Worm (Caenorhabditis elegans) whole organism, early embryonic: Measurements from ENCODE around the gene rmh-2.

Source experiments
- B0310.2 ChIP-seq: sonication (generic microtip); optimal IDR thresholded peaks from 2 replicates; lab custom pipeline; 2016; ENCODE audit warnings: mild to moderate bottlenecking, missing genetic modification characterization, missing compliant biosample characterization
- aly-1 ChIP-seq: sonication (generic microtip); optimal IDR thresholded peaks from 2 replicates; lab custom pipeline; 2016; ENCODE audit warnings: missing genetic modification characterization, missing compliant biosample characterization
- ama-1 ChIP-seq: fragments of 150-350 bp; optimal IDR thresholded peaks from 2 replicates; lab custom pipeline; 2014
- ceh-36 ChIP-seq: sonication (generic microtip); optimal IDR thresholded peaks from 2 replicates; lab custom pipeline; 2016; ENCODE audit warnings: missing genetic modification characterization, inconsistent platforms, missing compliant biosample characterization
- ets-7 ChIP-seq: sonication (generic microtip); optimal IDR thresholded peaks from 2 replicates; lab custom pipeline; 2016; ENCODE audit warnings: missing genotype, missing genetic modification characterization, missing compliant biosample characterization
- flt-1 ChIP-seq: fragments of 200-800 bp; sonication (Bioruptor generic); IDR thresholded peaks from 2 replicates; pipeline ENCODE4 v1.3.6; 2022; ENCODE audit warnings: missing genetic modification characterization, missing compliant biosample characterization
- hmg-4 ChIP-seq: fragments of 200-800 bp; sonication (Bioruptor generic); optimal IDR thresholded peaks from 2 replicates; lab custom pipeline; 2018; ENCODE audit warnings: mild to moderate bottlenecking, missing genetic modification characterization, missing compliant biosample characterization
- pes-1 ChIP-seq: fragments of 200-800 bp; sonication (Bioruptor generic); IDR thresholded peaks from 2 replicates; pipeline ENCODE4 v1.3.6; 2022; ENCODE audit warnings: missing genetic modification reagents, missing genetic modification characterization, missing compliant biosample characterization
- scrt-1 ChIP-seq: fragments of 200-800 bp; sonication (Bioruptor generic); IDR thresholded peaks from 2 replicates; pipeline ENCODE4 v1.3.6; 2022; ENCODE audit warnings: missing genetic modification characterization, missing compliant biosample characterization
- sea-1 ChIP-seq: fragments of 200-800 bp; sonication (Bioruptor generic); conservative IDR thresholded peaks from 2 replicates; pipeline ENCODE4 v1.3.6; 2022; ENCODE audit warnings: missing genetic modification characterization, missing compliant biosample characterization

DNA sequence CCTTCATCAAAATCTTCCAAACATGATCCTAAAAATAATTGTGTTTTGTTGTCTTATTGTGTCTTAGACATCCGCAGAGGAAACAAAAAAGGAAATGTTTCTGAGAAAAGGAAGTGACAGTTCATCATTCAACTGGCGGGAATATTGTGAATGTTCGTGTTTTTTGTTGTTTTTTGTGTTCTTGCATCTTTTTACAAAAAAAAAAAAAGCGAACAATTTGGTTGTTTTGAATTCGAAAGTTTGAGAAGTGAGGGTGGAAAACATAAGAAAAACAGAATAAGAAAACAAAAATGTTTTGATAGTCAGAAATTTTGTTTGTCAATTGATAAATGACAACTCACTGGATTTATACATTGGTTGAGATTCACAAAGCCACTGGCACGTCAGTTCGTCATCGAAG, 21.0 kb downstream of the rmh-2 start:
- no peak for TF ChIP-seq ama-1 (lab: Kevin White, UChicago)
- TF ChIP-seq B0310.2 = no peak
- no peak for TF ChIP-seq flt-1 (GFP tag; lab: Robert Waterston, UW)
- TF ChIP-seq pes-1 = no peak
- TF ChIP-seq scrt-1 (GFP tag; lab: Robert Waterston, UW) = no peak
- no peak for TF ChIP-seq hmg-4 (GFP tag; lab: Kevin White, UChicago)
- no peak for TF ChIP-seq sea-1 (GFP tag; lab: Robert Waterston, UW)
- TF ChIP-seq aly-1 (tag; lab: Kevin White, UChicago) = no peak
- TF ChIP-seq ets-7 (tag; lab: Kevin White, UChicago) = no peak
- no peak for TF ChIP-seq ceh-36 (tag; lab: Kevin White, UChicago)
